Fruit fly (Drosophila melanogaster) whole organism, embryonic: Measurements from ENCODE around the gene Nos.

Experiments used
- Adf1 ChIP-seq: fragments of 200-800 bp; sonication (Bioruptor generic); IDR thresholded peaks from 2 replicates; pipeline ENCODE4 v1.3.6; 2022; ENCODE audit warnings: missing biosample characterization, missing genetic modification characterization
- Bdp1 ChIP-seq: fragments of 200-800 bp; sonication (Bioruptor generic); optimal IDR thresholded peaks from 3 replicates; lab custom pipeline; 2016; ENCODE audit warnings: missing biosample characterization, missing genetic modification characterization
- Bgb ChIP-seq: fragments of 200-800 bp; sonication (Bioruptor generic); IDR thresholded peaks from 2 replicates; pipeline ENCODE4 v1.3.6; 2022; ENCODE audit warnings: missing biosample characterization, missing genetic modification characterization; ENCODE audit not compliant: partially characterized antibody
- CG11247 ChIP-seq: fragments of 200-800 bp; sonication (Bioruptor generic); IDR thresholded peaks from 2 replicates; pipeline ENCODE4 v1.3.6; 2022; ENCODE audit warnings: missing biosample characterization, missing genetic modification characterization
- CG11504 ChIP-seq: fragments of 200-800 bp; sonication (Bioruptor generic); optimal IDR thresholded peaks from 3 replicates; lab custom pipeline; 2019; ENCODE audit warnings: missing biosample characterization, mild to moderate bottlenecking, missing genetic modification characterization, moderate library complexity
- CG12155 ChIP-seq: fragments of 200-800 bp; sonication (Bioruptor generic); optimal IDR thresholded peaks from 3 replicates; lab custom pipeline; 2016; ENCODE audit warnings: missing biosample characterization, missing genetic modification characterization
- CG14441 ChIP-seq: fragments of 200-800 bp; sonication (Bioruptor generic); IDR thresholded peaks from 2 replicates; pipeline ENCODE4 v1.3.6; 2022; ENCODE audit warnings: missing biosample characterization, missing genetic modification characterization
- CG15479 ChIP-seq: fragments of 200-800 bp; sonication (Bioruptor generic); optimal IDR thresholded peaks from 3 replicates; lab custom pipeline; 2019; ENCODE audit warnings: missing biosample characterization, mild to moderate bottlenecking, missing genetic modification characterization, moderate library complexity
- CG1792 ChIP-seq: fragments of 200-800 bp; sonication (Bioruptor generic); optimal IDR thresholded peaks from 2 replicates; lab custom pipeline; 2016; ENCODE audit warnings: missing biosample characterization, missing genetic modification characterization
- CG18262 ChIP-seq: fragments of 200-800 bp; optimal IDR thresholded peaks from 3 replicates; lab custom pipeline; 2019; ENCODE audit warnings: missing biosample characterization, mild to moderate bottlenecking, missing genetic modification characterization, moderate library complexity
- CG2199 ChIP-seq: fragments of 200-800 bp; sonication (Bioruptor generic); IDR thresholded peaks from 3 replicates; pipeline ENCODE4 v1.3.6; 2022; ENCODE audit warnings: missing biosample characterization, missing genetic modification characterization
- CG2712 ChIP-seq: fragments of 200-800 bp; optimal IDR thresholded peaks from 3 replicates; lab custom pipeline; 2019; ENCODE audit warnings: missing biosample characterization, mild to moderate bottlenecking, missing genetic modification characterization, moderate library complexity
- CG32772 ChIP-seq: fragments of 200-800 bp; sonication (Bioruptor generic); IDR thresholded peaks from 2 replicates; pipeline ENCODE4 v1.3.6; 2022; ENCODE audit warnings: missing biosample characterization, missing genetic modification characterization
- CG34224 ChIP-seq: fragments of 200-800 bp; sonication (Bioruptor generic); IDR thresholded peaks from 3 replicates; pipeline ENCODE4 v1.3.6; 2022; ENCODE audit warnings: missing biosample characterization, missing genetic modification characterization; ENCODE audit not compliant: partially characterized antibody
- CG43689 ChIP-seq: fragments of 200-800 bp; sonication (Bioruptor generic); IDR thresholded peaks from 2 replicates; pipeline ENCODE4 v1.3.6; 2022; ENCODE audit warnings: missing biosample characterization, missing genetic modification characterization
- CG4707 ChIP-seq: fragments of 200-800 bp; sonication (Bioruptor generic); optimal IDR thresholded peaks from 2 replicates; lab custom pipeline; 2018; ENCODE audit warnings: missing biosample characterization, mild to moderate bottlenecking, missing genetic modification characterization, moderate library complexity
- CG4820 ChIP-seq: fragments of 200-800 bp; sonication (Bioruptor generic); optimal IDR thresholded peaks from 3 replicates; lab custom pipeline; 2016; ENCODE audit warnings: missing biosample characterization, missing genetic modification characterization
- CG6683 ChIP-seq: fragments of 200-800 bp; sonication (Bioruptor generic); optimal IDR thresholded peaks from 2 replicates; lab custom pipeline; 2017; ENCODE audit warnings: missing biosample characterization, mild to moderate bottlenecking, missing genetic modification characterization, missing genetic modification reagents
- CG7963 ChIP-seq: fragments of 200-800 bp; sonication (Bioruptor generic); IDR thresholded peaks from 3 replicates; pipeline ENCODE4 v1.3.6; 2022; ENCODE audit warnings: missing biosample characterization, missing genetic modification characterization; ENCODE audit not compliant: partially characterized antibody
- CG9932 ChIP-seq: fragments of 200-800 bp; sonication (Bioruptor generic); IDR thresholded peaks from 2 replicates; pipeline ENCODE4 v1.3.6; 2022; ENCODE audit warnings: missing biosample characterization, missing genetic modification characterization
- Chrac-16 ChIP-seq: fragments of 200-800 bp; sonication (Bioruptor generic); optimal IDR thresholded peaks from 3 replicates; lab custom pipeline; 2016; ENCODE audit warnings: missing biosample characterization, missing genetic modification characterization
- D19B ChIP-seq: fragments of 200-800 bp; sonication (Bioruptor generic); optimal IDR thresholded peaks from 2 replicates; lab custom pipeline; 2017; ENCODE audit warnings: missing biosample characterization, mild to moderate bottlenecking, missing genetic modification characterization
- Deaf1 ChIP-seq: fragments of 200-800 bp; optimal IDR thresholded peaks from 3 replicates; lab custom pipeline; 2019; ENCODE audit warnings: missing biosample characterization, mild to moderate bottlenecking, missing genetic modification characterization, moderate library complexity
- Dek ChIP-seq: fragments of 200-800 bp; sonication (Bioruptor generic); optimal IDR thresholded peaks from 3 replicates; lab custom pipeline; 2019; ENCODE audit warnings: missing biosample characterization, mild to moderate bottlenecking, missing genetic modification characterization, moderate library complexity
- Dip2 ChIP-seq: fragments of 200-800 bp; sonication (Bioruptor generic); IDR thresholded peaks from 2 replicates; pipeline ENCODE4 v1.3.6; 2022; ENCODE audit warnings: missing biosample characterization, missing genetic modification characterization
- Doc3 ChIP-seq: fragments of 200-800 bp; sonication (Bioruptor generic); IDR thresholded peaks from 3 replicates; pipeline ENCODE4 v1.3.6; 2022; ENCODE audit warnings: missing biosample characterization, missing genetic modification characterization; ENCODE audit not compliant: partially characterized antibody
- Dref ChIP-seq: fragments of 200-800 bp; sonication (Bioruptor generic); IDR thresholded peaks from 2 replicates; pipeline ENCODE4 v1.3.6; 2022; ENCODE audit warnings: missing biosample characterization, missing genetic modification characterization
- HmgD ChIP-seq: fragments of 200-800 bp; sonication (Bioruptor generic); optimal IDR thresholded peaks from 3 replicates; lab custom pipeline; 2016; ENCODE audit warnings: missing biosample characterization, missing genetic modification characterization
- HmgZ ChIP-seq: fragments of 200-800 bp; sonication (Bioruptor generic); optimal IDR thresholded peaks from 2 replicates; lab custom pipeline; 2018; ENCODE audit warnings: missing biosample characterization, mild to moderate bottlenecking, missing genetic modification characterization
- Meics ChIP-seq: fragments of 200-800 bp; sonication (Bioruptor generic); optimal IDR thresholded peaks from 2 replicates; lab custom pipeline; 2017; ENCODE audit warnings: missing biosample characterization, mild to moderate bottlenecking, missing genetic modification characterization
- Myb ChIP-seq: fragments of 200-800 bp; sonication (Bioruptor generic); optimal IDR thresholded peaks from 2 replicates; lab custom pipeline; 2016; ENCODE audit warnings: missing biosample characterization, missing genetic modification characterization
- Sox100B ChIP-seq: fragments of 200-800 bp; sonication (Bioruptor generic); optimal IDR thresholded peaks from 3 replicates; lab custom pipeline; 2018; ENCODE audit warnings: missing biosample characterization, mild to moderate bottlenecking, missing genetic modification characterization
- Ssrp ChIP-seq: fragments of 200-800 bp; sonication (Bioruptor generic); optimal IDR thresholded peaks from 2 replicates; lab custom pipeline; 2018; ENCODE audit warnings: missing biosample characterization, mild to moderate bottlenecking, missing genetic modification characterization, moderate library complexity
- Usf ChIP-seq: fragments of 200-800 bp; sonication (Bioruptor generic); optimal IDR thresholded peaks from 2 replicates; lab custom pipeline; 2017; ENCODE audit warnings: missing genotype, missing biosample characterization, missing genetic modification characterization
- bbx ChIP-seq: fragments of 200-800 bp; sonication (Bioruptor generic); IDR thresholded peaks from 2 replicates; pipeline ENCODE4 v1.3.6; 2022; ENCODE audit warnings: missing biosample characterization, missing genetic modification characterization; ENCODE audit not compliant: partially characterized antibody
- bsh ChIP-seq, 2 experiments: fragments of 200-800 bp; sonication (Bioruptor generic); optimal IDR thresholded peaks; 2 replicates each; lab custom pipeline; 2017 to 2018; ENCODE audit warnings: mild to moderate bottlenecking in 2 of 2, missing biosample characterization in 2 of 2, missing genetic modification characterization in 2 of 2, moderate library complexity in 1 of 2
- cato ChIP-seq: fragments of 200-800 bp; sonication (Bioruptor generic); optimal IDR thresholded peaks from 2 replicates; lab custom pipeline; 2016; ENCODE audit warnings: missing biosample characterization, missing genetic modification characterization, borderline replicate concordance
- chinmo ChIP-seq: fragments of 200-800 bp; sonication (Bioruptor generic); IDR thresholded peaks from 4 replicates; pipeline ENCODE4 v1.3.6; 2022; ENCODE audit warnings: missing biosample characterization, missing genetic modification characterization; ENCODE audit not compliant: partially characterized antibody
- fu2 ChIP-seq: fragments of 200-800 bp; sonication (Bioruptor generic); optimal IDR thresholded peaks from 2 replicates; lab custom pipeline; 2016; ENCODE audit warnings: missing biosample characterization, missing genetic modification characterization
- gce ChIP-seq: fragments of 200-800 bp; sonication (Bioruptor generic); IDR thresholded peaks from 3 replicates; pipeline ENCODE4 v1.3.6; 2022; ENCODE audit warnings: missing biosample characterization, missing genetic modification characterization
- gcm ChIP-seq: fragments of 200-800 bp; sonication (Bioruptor generic); optimal IDR thresholded peaks from 2 replicates; lab custom pipeline; 2019; ENCODE audit warnings: missing biosample characterization, mild to moderate bottlenecking, missing genetic modification characterization, moderate library complexity
- h ChIP-seq: fragments of >200 bp; optimal IDR thresholded peaks from 2 replicates; lab custom pipeline; 2017
- her ChIP-seq: fragments of 200-800 bp; sonication (Bioruptor generic); optimal IDR thresholded peaks from 2 replicates; lab custom pipeline; 2016; ENCODE audit warnings: missing biosample characterization, missing genetic modification characterization
- pb ChIP-seq: fragments of 200-800 bp; sonication (Bioruptor generic); optimal IDR thresholded peaks from 3 replicates; lab custom pipeline; 2016; ENCODE audit warnings: missing biosample characterization, missing genetic modification characterization
- run ChIP-seq: fragments of 200-800 bp; sonication (Bioruptor generic); optimal IDR thresholded peaks from 3 replicates; lab custom pipeline; 2018; ENCODE audit warnings: missing biosample characterization, mild to moderate bottlenecking, missing genetic modification characterization
- sc ChIP-seq, 3 experiments: fragments of >200 bp in 2 of 3; fragments of 200-800 bp in 1 of 3; sonication (Bioruptor generic) in 1 of 3; optimal IDR thresholded peaks; 2 replicates in 2 of 3; 3 replicates in 1 of 3; lab custom pipeline; 2017; ENCODE audit warnings: mild to moderate bottlenecking in 1 of 3, missing biosample characterization in 1 of 3, missing genetic modification characterization in 1 of 3, missing genetic modification reagents in 1 of 3
- sens ChIP-seq: fragments of 200-800 bp; sonication (Bioruptor generic); peaks from one replicate; lab custom pipeline; 2016; ENCODE audit warnings: missing biosample characterization, missing genetic modification characterization
- sug ChIP-seq: fragments of 200-800 bp; optimal IDR thresholded peaks from 2 replicates; lab custom pipeline; 2019; ENCODE audit warnings: missing biosample characterization, mild to moderate bottlenecking, missing genetic modification characterization, moderate library complexity
- tap ChIP-seq: fragments of 200-800 bp; optimal IDR thresholded peaks from 3 replicates; lab custom pipeline; 2019; ENCODE audit warnings: missing biosample characterization, mild to moderate bottlenecking, missing genetic modification characterization, moderate library complexity
- trh ChIP-seq: fragments of 200-800 bp; sonication (Bioruptor generic); optimal IDR thresholded peaks from 2 replicates; lab custom pipeline; 2016; ENCODE audit warnings: missing biosample characterization, missing genetic modification characterization
- wor ChIP-seq: fragments of 200-800 bp; sonication (Bioruptor generic); IDR thresholded peaks from 2 replicates; pipeline ENCODE4 v1.3.6; 2022; ENCODE audit warnings: missing biosample characterization, missing genetic modification characterization

Gene Nos

DNA sequence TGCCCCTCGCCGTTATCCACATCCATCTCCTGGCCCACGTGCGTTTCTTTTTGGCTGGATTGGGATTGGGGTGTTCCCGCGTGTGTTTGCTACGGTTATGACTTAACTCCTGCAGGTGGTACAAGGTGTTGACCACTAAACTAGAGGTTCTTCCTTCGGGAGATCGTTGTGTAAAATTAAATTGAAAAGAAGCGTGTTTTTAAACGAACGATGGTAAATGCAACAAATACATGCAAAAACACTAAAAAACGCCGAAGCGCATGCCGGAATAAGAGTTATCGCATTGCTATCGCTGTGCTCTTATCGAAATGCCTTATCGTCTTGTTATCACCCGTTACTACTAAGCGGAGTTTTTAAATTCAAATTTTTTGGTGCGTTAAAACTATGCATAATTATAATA lies 67.6 kb downstream of the Nos start, which contains the start of gene CG6724 (continued):
- TF ChIP-seq CG11504 (tag; lab: Kevin White, UChicago) (no peak), Bdp1 (GFP tag; lab: Kevin White, UChicago) (no peak), Meics (GFP tag; lab: Kevin White, UChicago) (no peak), CG6683 (no peak), her (GFP tag; lab: Kevin White, UChicago) (no peak), sens (GFP tag; lab: Kevin White, UChicago) (no peak), sc (optimal IDR thresholded peaks at IDR 0.05; lab: Kevin White, UChicago) (no peak), sc (GFP tag; optimal IDR thresholded peaks at IDR 0.05; lab: Kevin White, UChicago) (no peak), tap (no peak), HmgD (no peak), bsh (GFP tag; optimal IDR thresholded peaks at IDR 0.05; lab: Kevin White, UChicago) (no peak), gcm (GFP tag; lab: Kevin White, UChicago) (no peak), CG9932 (no peak), CG15479 (GFP tag; lab: Kevin White, UChicago) (no peak), gce (no peak), Dek (no peak), wor (no peak), HmgZ (tag; lab: Kevin White, UChicago) (peak; percentile 53), Ssrp (no peak), sug (tag; lab: Kevin White, UChicago) (no peak), bbx (GFP tag; lab: Robert Waterston, UW) (peak; percentile 88), CG1792 (no peak), CG18262 (no peak), Chrac-16 (GFP tag; lab: Kevin White, UChicago) (no peak), h (lab: Kevin White, UChicago) (no peak), chinmo (0 out of 4 replicates have a peak, but pooled peaks have one; percentile 51), Doc3 (GFP tag; lab: Robert Waterston, UW) (peak; percentile 28; the same call in 1 of the 3 replicates), D19B (GFP tag; lab: Kevin White, UChicago) (no peak), Deaf1 (tag; lab: Kevin White, UChicago) (no peak), CG43689 (GFP tag; lab: Robert Waterston, UW) (no peak), CG4820 (GFP tag; lab: Kevin White, UChicago) (no peak), CG32772 (GFP tag; lab: Robert Waterston, UW) (no peak), fu2 (GFP tag; lab: Kevin White, UChicago) (no peak), run (tag; lab: Kevin White, UChicago) (no peak), CG12155 (no peak), CG34224 (GFP tag; lab: Robert Waterston, UW) (peak; percentile 40; the same call in 1 of the 3 replicates), Myb (GFP tag; lab: Kevin White, UChicago) (peak; percentile 98), CG2199 (no peak), Dip2 (no peak), trh (GFP tag; lab: Kevin White, UChicago) (no peak), cato (no peak), CG14441 (GFP tag; lab: Robert Waterston, UW) (no peak), Dref (GFP tag; lab: Robert Waterston, UW) (peak; percentile 95), Bgb (GFP tag; lab: Robert Waterston, UW) (peak; percentile 81), Usf (GFP tag; lab: Kevin White, UChicago) (no peak), CG11247 (GFP tag; lab: Robert Waterston, UW) (no peak), CG2712 (tag; lab: Kevin White, UChicago) (no peak), Adf1 (GFP tag; lab: Robert Waterston, UW) (no peak), CG4707 (GFP tag; lab: Kevin White, UChicago) (no peak), CG7963 (GFP tag; lab: Robert Waterston, UW) (peak; percentile 61; the same call in 2 of the 3 replicates), pb (GFP tag; lab: Kevin White, UChicago) (no peak), Sox100B (GFP tag; lab: Kevin White, UChicago) (no peak)
